Worm (Caenorhabditis elegans) whole organism, L3 larva: Measurements from ENCODE around the gene sec-23.

ENCODE experiments used
- elt-1 ChIP-seq: fragments of 150-350 bp; optimal IDR thresholded peaks from 2 replicates; lab custom pipeline; 2014; ENCODE audit warnings: missing biosample characterization, missing genetic modification characterization
- fkh-10 ChIP-seq: sonication (generic microtip); optimal IDR thresholded peaks from 2 replicates; lab custom pipeline; 2017; ENCODE audit warnings: missing biosample characterization, missing genetic modification reagents, missing genetic modification characterization
- skn-1 ChIP-seq: fragments of 150-350 bp; optimal IDR thresholded peaks from 2 replicates; lab custom pipeline; 2014; ENCODE audit warnings: missing biosample characterization, missing genetic modification characterization
- ztf-4 ChIP-seq: fragments of 150-350 bp; optimal IDR thresholded peaks from 2 replicates; lab custom pipeline; 2014; ENCODE audit warnings: missing biosample characterization, missing genetic modification characterization

DNA sequence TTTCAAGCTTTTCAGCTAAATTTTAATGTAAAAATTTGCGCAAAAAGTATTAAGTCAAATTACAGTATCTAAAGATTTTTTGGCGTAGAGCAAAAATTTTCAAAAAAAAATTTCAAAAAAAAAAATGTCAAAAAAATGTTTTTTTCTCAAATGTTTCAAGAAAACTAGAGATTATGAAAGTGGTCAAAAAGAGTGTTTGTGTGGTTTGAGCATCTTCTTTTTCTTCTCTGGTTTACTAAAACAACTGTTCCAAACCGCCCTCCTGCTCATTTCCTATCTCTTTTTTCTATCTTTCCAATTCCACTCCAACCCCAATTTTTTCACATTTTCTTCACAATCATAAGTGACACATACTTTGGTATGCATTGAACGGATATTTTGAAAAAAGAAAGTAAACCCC lies 51.2 kb downstream of the sec-23 start, which contains the start of gene Y113G7A.12:
- TF ChIP-seq ztf-4 (tag; lab: Kevin White, UChicago) (no peak), skn-1 (tag; lab: Kevin White, UChicago) (no peak), fkh-10 (GFP tag; lab: Kevin White, UChicago) (no peak), elt-1 (no peak)
